Fruit fly (Drosophila melanogaster) whole organism, embryonic: ENCODE measurements around the gene CG14253.

Experiments used
- Atf6 ChIP-seq: fragments of 200-800 bp; sonication (Bioruptor generic); IDR thresholded peaks from 2 replicates; pipeline ENCODE4 v1.3.6; 2022; ENCODE audit warnings: missing biosample characterization, missing genetic modification characterization
- Awh ChIP-seq: fragments of 200-800 bp; sonication (Bioruptor generic); IDR thresholded peaks from 2 replicates; pipeline ENCODE4, ENCODE4 v1.3.6; 2022; ENCODE audit warnings: missing biosample characterization, missing genetic modification characterization
- Bgb ChIP-seq: fragments of 200-800 bp; sonication (Bioruptor generic); IDR thresholded peaks from 2 replicates; pipeline ENCODE4 v1.3.6; 2022; ENCODE audit warnings: missing biosample characterization, missing genetic modification characterization; ENCODE audit not compliant: partially characterized antibody
- CG10274 ChIP-seq: fragments of 200-800 bp; sonication (Bioruptor generic); optimal IDR thresholded peaks from 3 replicates; lab custom pipeline; 2017; ENCODE audit warnings: missing biosample characterization, mild to moderate bottlenecking, missing genetic modification characterization
- CG10543 ChIP-seq: fragments of 200-800 bp; sonication (Bioruptor generic); optimal IDR thresholded peaks from 3 replicates; lab custom pipeline; 2017; ENCODE audit warnings: missing biosample characterization, mild to moderate bottlenecking, missing genetic modification characterization, moderate library complexity
- CG10959 ChIP-seq: fragments of 200-800 bp; sonication (Bioruptor generic); IDR thresholded peaks from 2 replicates; pipeline ENCODE4 v1.3.6; 2022; ENCODE audit warnings: missing biosample characterization, missing genetic modification characterization
- CG16779 ChIP-seq: fragments of 200-800 bp; sonication (Bioruptor generic); IDR thresholded peaks from 2 replicates; pipeline ENCODE4 v1.3.6; 2022; ENCODE audit warnings: missing biosample characterization, missing genetic modification characterization
- CG17328 ChIP-seq: fragments of 200-800 bp; sonication (Bioruptor generic); IDR thresholded peaks from 2 replicates; pipeline ENCODE4 v1.3.6; 2022; ENCODE audit warnings: missing biosample characterization, missing genetic modification characterization
- CG17385 ChIP-seq: fragments of 200-800 bp; sonication (Bioruptor generic); optimal IDR thresholded peaks from 3 replicates; lab custom pipeline; 2018; ENCODE audit warnings: missing biosample characterization, mild to moderate bottlenecking, missing genetic modification characterization
- CG2678 ChIP-seq: fragments of 200-800 bp; sonication (Bioruptor generic); optimal IDR thresholded peaks from 3 replicates; lab custom pipeline; 2019; ENCODE audit warnings: missing biosample characterization, mild to moderate bottlenecking, missing genetic modification characterization, moderate library complexity
- CG32532 ChIP-seq: fragments of 200-800 bp; sonication (Bioruptor generic); IDR thresholded peaks from 2 replicates; pipeline ENCODE4 v1.3.6; 2022; ENCODE audit warnings: missing biosample characterization, missing genetic modification characterization
- CG3281 ChIP-seq: fragments of 200-800 bp; sonication (Bioruptor generic); optimal IDR thresholded peaks from 3 replicates; lab custom pipeline; 2017; ENCODE audit warnings: missing biosample characterization, mild to moderate bottlenecking, missing genetic modification characterization
- CG34376 ChIP-seq: fragments of 200-800 bp; sonication (Bioruptor generic); optimal IDR thresholded peaks from 2 replicates; lab custom pipeline; 2018; ENCODE audit warnings: missing biosample characterization, mild to moderate bottlenecking, missing genetic modification characterization
- Dfd ChIP-seq, 2 experiments: fragments of >200 bp; optimal IDR thresholded peaks; 2 replicates each; lab custom pipeline; 2017; ENCODE audit warnings: missing biosample characterization in 2 of 2, missing genetic modification characterization in 2 of 2
- Dll ChIP-seq: fragments of 200-800 bp; sonication (Bioruptor generic); IDR thresholded peaks from 4 replicates; pipeline ENCODE4 v1.3.6; 2022; ENCODE audit warnings: missing biosample characterization, missing genetic modification characterization; ENCODE audit not compliant: partially characterized antibody
- Eip74EF ChIP-seq, 2 experiments: fragments of 200-800 bp in 1 of 2; fragments of >200 bp in 1 of 2; sonication (Bioruptor generic) in 1 of 2; optimal IDR thresholded peaks; 2 replicates each; lab custom pipeline; 2017 to 2019; ENCODE audit warnings: missing biosample characterization in 2 of 2, missing genetic modification characterization in 2 of 2, mild to moderate bottlenecking in 1 of 2, moderate library complexity in 1 of 2
- Fer1 ChIP-seq: fragments of 200-800 bp; sonication (Bioruptor generic); optimal IDR thresholded peaks from 2 replicates; lab custom pipeline; 2017; ENCODE audit warnings: missing biosample characterization, mild to moderate bottlenecking, missing genetic modification characterization
- HmgZ ChIP-seq: fragments of 200-800 bp; sonication (Bioruptor generic); optimal IDR thresholded peaks from 2 replicates; lab custom pipeline; 2018; ENCODE audit warnings: missing biosample characterization, mild to moderate bottlenecking, missing genetic modification characterization
- Jarid2 ChIP-seq: fragments of 200-800 bp; sonication (Bioruptor generic); optimal IDR thresholded peaks from 3 replicates; lab custom pipeline; 2017; ENCODE audit warnings: mild to moderate bottlenecking, missing biosample characterization, missing genetic modification reagents, missing genetic modification characterization
- Med ChIP-seq: fragments of 200-800 bp; sonication (Bioruptor generic); peaks from one replicate; lab custom pipeline; 2016; ENCODE audit warnings: missing biosample characterization, missing genetic modification characterization, mild to moderate bottlenecking, inconsistent platforms, moderate library complexity
- Rfx ChIP-seq: fragments of 200-800 bp; sonication (Bioruptor generic); IDR thresholded peaks from 2 replicates; pipeline ENCODE4 v1.3.6; 2022; ENCODE audit warnings: missing biosample characterization, missing genetic modification characterization
- Taf1 ChIP-seq: fragments of 200-800 bp; sonication (Bioruptor generic); IDR thresholded peaks from 2 replicates; pipeline ENCODE4 v1.3.6; 2022; ENCODE audit warnings: missing biosample characterization, missing genetic modification characterization
- Vsx1 ChIP-seq: fragments of 200-800 bp; sonication (Bioruptor generic); optimal IDR thresholded peaks from 2 replicates; lab custom pipeline; 2017; ENCODE audit warnings: missing biosample characterization, mild to moderate bottlenecking, missing genetic modification characterization, missing genetic modification reagents
- aop ChIP-seq: fragments of 200-800 bp; sonication (Bioruptor generic); IDR thresholded peaks from 2 replicates; pipeline ENCODE4 v1.3.6; 2022; ENCODE audit warnings: missing biosample characterization, missing genetic modification characterization
- br ChIP-seq: fragments of >200 bp; optimal IDR thresholded peaks from 2 replicates; lab custom pipeline; 2017
- chinmo ChIP-seq: fragments of 200-800 bp; sonication (Bioruptor generic); IDR thresholded peaks from 4 replicates; pipeline ENCODE4 v1.3.6; 2022; ENCODE audit warnings: missing biosample characterization, missing genetic modification characterization; ENCODE audit not compliant: partially characterized antibody
- dmrt99B ChIP-seq: fragments of 200-800 bp; sonication (Bioruptor generic); optimal IDR thresholded peaks from 2 replicates; lab custom pipeline; 2018; ENCODE audit warnings: missing biosample characterization, mild to moderate bottlenecking, missing genetic modification characterization, moderate library complexity
- eyg ChIP-seq: fragments of 200-800 bp; sonication (Bioruptor generic); optimal IDR thresholded peaks from 3 replicates; lab custom pipeline; 2016; ENCODE audit warnings: missing biosample characterization, missing genetic modification characterization
- ftz-f1 ChIP-seq: fragments of 200-800 bp; sonication (Bioruptor generic); optimal IDR thresholded peaks from 2 replicates; lab custom pipeline; 2016; ENCODE audit warnings: missing biosample characterization, missing genetic modification characterization
- gfzf ChIP-seq: fragments of 200-800 bp; sonication (Bioruptor generic); optimal IDR thresholded peaks from 2 replicates; lab custom pipeline; 2016; ENCODE audit warnings: missing biosample characterization, mild to moderate bottlenecking, missing genetic modification characterization, moderate library complexity
- gro ChIP-seq: fragments of 200-800 bp; sonication (Bioruptor generic); optimal IDR thresholded peaks from 2 replicates; lab custom pipeline; 2016; ENCODE audit warnings: missing biosample characterization, missing genetic modification characterization
- her ChIP-seq: fragments of 200-800 bp; sonication (Bioruptor generic); optimal IDR thresholded peaks from 2 replicates; lab custom pipeline; 2016; ENCODE audit warnings: missing biosample characterization, missing genetic modification characterization
- jumu ChIP-seq: fragments of 200-800 bp; sonication (Bioruptor generic); optimal IDR thresholded peaks from 3 replicates; lab custom pipeline; 2016; ENCODE audit warnings: missing biosample characterization, missing genetic modification characterization
- lov ChIP-seq, 2 experiments: fragments of 200-800 bp in 1 of 2; fragments of >200 bp in 1 of 2; sonication (Bioruptor generic) in 1 of 2; IDR thresholded peaks in 1 of 2; optimal IDR thresholded peaks in 1 of 2; 2 replicates in 1 of 2; 3 replicates in 1 of 2; pipeline versions ENCODE4 v1.3.6 to Lab custom; 2017 to 2022; ENCODE audit warnings: missing biosample characterization in 1 of 2, missing genetic modification characterization in 1 of 2
- mirr ChIP-seq: fragments of 200-800 bp; sonication (Bioruptor generic); optimal IDR thresholded peaks from 3 replicates; lab custom pipeline; 2018; ENCODE audit warnings: missing biosample characterization, mild to moderate bottlenecking, missing genetic modification characterization
- pan ChIP-seq, 4 experiments: fragments of >200 bp in 3 of 4; fragments of 200-800 bp in 1 of 4; sonication (Bioruptor generic) in 1 of 4; optimal IDR thresholded peaks in 3 of 4; IDR thresholded peaks in 1 of 4; 2 replicates each; pipeline versions ENCODE4 v1.3.6 to Lab custom; 2017 to 2022; ENCODE audit warnings: missing biosample characterization in 2 of 4, missing genetic modification characterization in 2 of 4, mixed read lengths in 1 of 4
- pros ChIP-seq: fragments of 200-800 bp; sonication (Bioruptor generic); optimal IDR thresholded peaks from 3 replicates; lab custom pipeline; 2019; ENCODE audit warnings: missing biosample characterization, mild to moderate bottlenecking, missing genetic modification characterization, moderate library complexity
- repo ChIP-seq: fragments of 200-800 bp; sonication (Bioruptor generic); optimal IDR thresholded peaks from 2 replicates; lab custom pipeline; 2016; ENCODE audit warnings: missing biosample characterization, missing genetic modification characterization
- salm ChIP-seq: fragments of 200-800 bp; sonication (Bioruptor generic); optimal IDR thresholded peaks from 2 replicates; lab custom pipeline; 2018; ENCODE audit warnings: missing biosample characterization, mild to moderate bottlenecking, missing genetic modification characterization
- schlank ChIP-seq: fragments of 200-800 bp; sonication (Bioruptor generic); optimal IDR thresholded peaks from 2 replicates; lab custom pipeline; 2018; ENCODE audit warnings: missing biosample characterization, mild to moderate bottlenecking, missing genetic modification characterization
- sd ChIP-seq: fragments of 200-800 bp; sonication (Bioruptor generic); optimal IDR thresholded peaks from 3 replicates; lab custom pipeline; 2018; ENCODE audit warnings: missing biosample characterization, mild to moderate bottlenecking, missing genetic modification characterization, moderate library complexity
- seq ChIP-seq: fragments of 200-800 bp; sonication (Bioruptor generic); IDR thresholded peaks from 2 replicates; pipeline ENCODE4 v1.3.6; 2022; ENCODE audit warnings: missing biosample characterization, missing genetic modification characterization
- sna ChIP-seq: fragments of 200-800 bp; sonication (Bioruptor generic); IDR thresholded peaks from 2 replicates; pipeline ENCODE4 v1.3.6; 2022; ENCODE audit warnings: missing biosample characterization, missing genetic modification characterization; ENCODE audit not compliant: partially characterized antibody
- tna ChIP-seq: fragments of 200-800 bp; sonication (Bioruptor generic); IDR thresholded peaks from 2 replicates; pipeline ENCODE4 v1.3.6; 2022; ENCODE audit warnings: missing biosample characterization, missing genetic modification characterization; ENCODE audit not compliant: partially characterized antibody
- unpg ChIP-seq: fragments of 200-800 bp; sonication (Bioruptor generic); optimal IDR thresholded peaks from 3 replicates; lab custom pipeline; 2018; ENCODE audit warnings: missing biosample characterization, mild to moderate bottlenecking, missing genetic modification characterization, moderate library complexity
- vvl ChIP-seq: fragments of 200-800 bp; sonication (Bioruptor generic); IDR thresholded peaks from 2 replicates; pipeline ENCODE4 v1.3.6; 2022; ENCODE audit warnings: missing biosample characterization, missing genetic modification characterization

The CG14253 gene

dm6 chr3R:26980282-26980691, 1.9 kb downstream of the CG14253 start (continued):
- TF ChIP-seq pros (GFP tag; lab: Kevin White, UChicago) (peak; percentile 20), Eip74EF (GFP tag; optimal IDR thresholded peaks at IDR 0.05; lab: Kevin White, UChicago) (peak in 1 of 2 experiments; percentile 33), seq (no peak), Jarid2 (GFP tag; lab: Kevin White, UChicago) (peak; percentile 88), tna (GFP tag; lab: Robert Waterston, UW) (peak; percentile 68), Dll (GFP tag; lab: Robert Waterston, UW) (0 out of 4 replicates have a peak, but pooled peaks have one; percentile 15), unpg (GFP tag; lab: Kevin White, UChicago) (no peak), Awh (peak; percentile 58; the same call in 1 of the 2 replicates), CG16779 (GFP tag; lab: Robert Waterston, UW) (0 out of 2 replicates have a peak, but pooled peaks have one; percentile 39), CG17385 (GFP tag; lab: Kevin White, UChicago) (peak; percentile 24), HmgZ (peak; percentile 1), ftz-f1 (GFP tag; lab: Kevin White, UChicago) (peak; percentile 83), Taf1 (0 out of 2 replicates have a peak, but pooled peaks have one; percentile 17), salm (tag; lab: Kevin White, UChicago) (no peak), Bgb (GFP tag; lab: Robert Waterston, UW) (peak; percentile 37; the same call in 1 of the 2 replicates), CG10543 (peak; percentile 54), CG34376 (GFP tag; lab: Kevin White, UChicago) (peak; percentile 66), vvl (peak; percentile 84), schlank (no peak), Dfd (GFP tag; optimal IDR thresholded peaks at IDR 0.05; lab: Kevin White, UChicago) (no peak), Rfx (GFP tag; lab: Robert Waterston, UW) (peak; percentile 46; the same call in 1 of the 2 replicates), CG32532 (GFP tag; lab: Robert Waterston, UW) (peak; percentile 26; the same call in 1 of the 2 replicates), sna (GFP tag; lab: Robert Waterston, UW) (0 out of 2 replicates have a peak, but pooled peaks have one; percentile 31), pan (optimal IDR thresholded peaks at IDR 0.05; lab: Kevin White, UChicago) (no peak), pan (GFP tag; optimal IDR thresholded peaks at IDR 0.05 in 1 of 2, IDR thresholded peaks at IDR 0.05 in 1 of 2) (peak in 1 of 2 experiments; percentile 42), Fer1 (peak; percentile 37), lov (optimal IDR thresholded peaks at IDR 0.05; lab: Kevin White, UChicago) (no peak), lov (GFP tag; IDR thresholded peaks at IDR 0.05; lab: Robert Waterston, UW) (no peak), mirr (GFP tag; lab: Kevin White, UChicago) (peak; percentile 47), br (lab: Kevin White, UChicago) (no peak), Vsx1 (peak; percentile 28), dmrt99B (no peak), CG3281 (GFP tag; lab: Kevin White, UChicago) (peak; percentile 48)

DNA sequence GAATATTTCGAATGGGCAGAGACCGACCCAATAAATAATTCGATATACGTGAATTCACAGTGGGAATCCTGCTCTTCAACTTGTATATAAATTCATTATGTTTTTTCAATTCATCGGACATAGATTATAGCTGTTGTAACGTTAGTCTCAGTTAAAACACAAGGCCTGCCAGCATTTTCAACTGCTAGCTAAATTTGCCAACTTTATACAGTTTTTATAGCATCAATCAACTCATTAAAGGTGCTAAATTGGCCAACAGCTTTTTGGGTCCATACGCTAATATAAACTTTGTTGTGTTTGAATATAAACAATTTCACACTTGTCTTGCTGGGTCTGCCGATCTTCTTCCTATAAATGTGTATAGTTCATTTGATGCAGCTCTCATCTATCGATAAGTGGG, 3.8 kb downstream of the CG14253 start:
- TF ChIP-seq her: no peak
- no peak for TF ChIP-seq jumu
- TF ChIP-seq eyg (GFP tag; lab: Kevin White, UChicago): no peak
- TF ChIP-seq Med (GFP tag; lab: Kevin White, UChicago): peak; percentile 52
- TF ChIP-seq sd (tag; lab: Kevin White, UChicago): peak; percentile 23
- no peak for TF ChIP-seq CG10274 (GFP tag; lab: Kevin White, UChicago)
- peak; percentile 62 for TF ChIP-seq gro (GFP tag; lab: Kevin White, UChicago)
- no peak for TF ChIP-seq repo (GFP tag; lab: Kevin White, UChicago)
- 0 out of 4 replicates have a peak, but pooled peaks have one; percentile 50 for TF ChIP-seq chinmo (GFP tag; lab: Robert Waterston, UW)
- no peak for TF ChIP-seq aop (GFP tag; lab: Robert Waterston, UW)
- TF ChIP-seq Eip74EF (GFP tag; optimal IDR thresholded peaks at IDR 0.05; lab: Kevin White, UChicago): peak in 1 of 2 experiments; percentile 13
- no peak for TF ChIP-seq CG17328 (GFP tag; lab: Robert Waterston, UW)
- peak; percentile 18; the same call in 1 of the 2 replicates for TF ChIP-seq Atf6 (GFP tag; lab: Robert Waterston, UW)
- TF ChIP-seq CG10959 (GFP tag; lab: Robert Waterston, UW): no peak
- TF ChIP-seq CG2678 (tag; lab: Kevin White, UChicago): peak; percentile 17
- TF ChIP-seq gfzf (GFP tag; lab: Kevin White, UChicago): no peak
